Worm (Caenorhabditis elegans) whole organism, L4/young adult: ENCODE data around the gene str-130.

Experiments
- W03F9.2 ChIP-seq: fragments of 150-350 bp; optimal IDR thresholded peaks from 2 replicates; lab custom pipeline; 2014; ENCODE audit warnings: missing biosample characterization, missing genetic modification characterization
- dao-5 ChIP-seq: sonication (generic microtip); optimal IDR thresholded peaks from 2 replicates; lab custom pipeline; 2016; ENCODE audit warnings: missing genotype, missing genetic modification characterization, moderate library complexity, missing compliant biosample characterization

DNA sequence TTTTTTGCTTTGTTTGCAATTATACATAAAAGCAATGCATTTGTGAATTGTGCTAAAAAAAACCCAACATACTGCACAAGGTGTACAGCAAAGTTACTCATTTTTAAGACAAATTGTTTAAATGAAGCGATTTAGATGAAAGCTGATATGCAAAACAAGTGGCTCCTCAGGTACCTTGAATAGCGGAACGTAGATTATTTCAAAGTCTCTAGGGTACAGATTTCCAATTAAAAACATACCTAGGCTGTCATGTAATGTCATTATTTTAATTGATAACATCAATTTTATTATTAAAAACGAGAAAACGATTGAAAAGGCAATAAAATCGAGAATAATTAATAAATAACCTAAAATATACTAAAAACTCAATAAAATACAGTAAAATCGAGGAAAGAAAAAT is 28.4 kb downstream of the str-130 start, which contains the start of gene str-139:
- TF ChIP-seq dao-5 (tag; lab: Kevin White, UChicago) (no peak), W03F9.2 (no peak)
